Worm (Caenorhabditis elegans) whole organism, early embryonic: ENCODE results near the gene clec-143.

ENCODE experiments used
- B0310.2 ChIP-seq: sonication (generic microtip); optimal IDR thresholded peaks from 2 replicates; lab custom pipeline; 2016; ENCODE audit warnings: mild to moderate bottlenecking, missing genetic modification characterization, missing compliant biosample characterization
- ama-1 ChIP-seq: fragments of 150-350 bp; optimal IDR thresholded peaks from 2 replicates; lab custom pipeline; 2014
- ceh-36 ChIP-seq: sonication (generic microtip); optimal IDR thresholded peaks from 2 replicates; lab custom pipeline; 2016; ENCODE audit warnings: missing genetic modification characterization, inconsistent platforms, missing compliant biosample characterization
- ets-7 ChIP-seq: sonication (generic microtip); optimal IDR thresholded peaks from 2 replicates; lab custom pipeline; 2016; ENCODE audit warnings: missing genotype, missing genetic modification characterization, missing compliant biosample characterization
- flt-1 ChIP-seq: fragments of 200-800 bp; sonication (Bioruptor generic); IDR thresholded peaks from 2 replicates; pipeline ENCODE4 v1.3.6; 2022; ENCODE audit warnings: missing genetic modification characterization, missing compliant biosample characterization
- hnd-1 ChIP-seq: sonication (generic microtip); optimal IDR thresholded peaks from 2 replicates; lab custom pipeline; 2016; ENCODE audit warnings: missing genetic modification characterization, missing compliant biosample characterization
- scrt-1 ChIP-seq: fragments of 200-800 bp; sonication (Bioruptor generic); IDR thresholded peaks from 2 replicates; pipeline ENCODE4 v1.3.6; 2022; ENCODE audit warnings: missing genetic modification characterization, missing compliant biosample characterization
- sea-1 ChIP-seq: fragments of 200-800 bp; sonication (Bioruptor generic); conservative IDR thresholded peaks from 2 replicates; pipeline ENCODE4 v1.3.6; 2022; ENCODE audit warnings: missing genetic modification characterization, missing compliant biosample characterization
- tbx-11 ChIP-seq: fragments of 200-800 bp; sonication (Bioruptor generic); IDR thresholded peaks from 2 replicates; pipeline ENCODE4 v1.3.6; 2022; ENCODE audit warnings: missing genetic modification characterization, missing compliant biosample characterization
- tbx-37 ChIP-seq: fragments of 200-800 bp; sonication (Bioruptor generic); conservative IDR thresholded peaks from 2 replicates; pipeline ENCODE4 v1.3.6; 2022; ENCODE audit warnings: missing genetic modification reagents, missing genetic modification characterization, missing compliant biosample characterization

- TF ChIP-seq tbx-37 = no peak
- no peak for TF ChIP-seq sea-1 (GFP tag; lab: Robert Waterston, UW)
- no peak for TF ChIP-seq B0310.2 (tag; lab: Kevin White, UChicago)
- no peak for TF ChIP-seq ama-1
- no peak for TF ChIP-seq ets-7 (tag; lab: Kevin White, UChicago)
- no peak for TF ChIP-seq hnd-1 (tag; lab: Kevin White, UChicago)
- TF ChIP-seq scrt-1 (GFP tag; lab: Robert Waterston, UW) = no peak
- no peak for TF ChIP-seq tbx-11
- no peak for TF ChIP-seq flt-1
- TF ChIP-seq ceh-36 (tag; lab: Kevin White, UChicago) = no peak
These were observed 39.6 kb upstream of the clec-143 start, which contains the start of gene F59B10.2 for ce11 chrII:10509746-10510145.
